Fruit fly (Drosophila melanogaster) Kc167 (cell line): ENCODE measurements around the gene dgt2.

Source experiments
- Myc ChIP-seq: fragments of >200 bp; optimal IDR thresholded peaks from 2 replicates; lab custom pipeline; 2017; ENCODE audit warnings: missing external identifiers
- h ChIP-seq: fragments of >200 bp; optimal IDR thresholded peaks from 3 replicates; lab custom pipeline; 2018; ENCODE audit warnings: missing external identifiers
- insv ChIP-seq: fragments of >200 bp; optimal IDR thresholded peaks from 3 replicates; lab custom pipeline; 2018; ENCODE audit warnings: missing external identifiers
- psq ChIP-seq: fragments of >200 bp; optimal IDR thresholded peaks from 2 replicates; lab custom pipeline; 2017; ENCODE audit warnings: missing external identifiers
- ttk ChIP-seq: sonication (Bioruptor generic); optimal IDR thresholded peaks from 2 replicates; lab custom pipeline; 2017; ENCODE audit warnings: missing external identifiers

dm6 chr2L:12003792-12004210, 14.1 kb downstream of the dgt2 start:
- TF ChIP-seq psq (no peak), Myc (lab: Kevin White, UChicago) (no peak), h (lab: Kevin White, UChicago) (no peak), insv (lab: Kevin White, UChicago) (no peak), ttk (no peak)
